Worm (Caenorhabditis elegans): Measurements from ENCODE around the gene mlcd-1.

ce11 chrIII:4553316-4553715 lies 14.6 kb downstream of the mlcd-1 start, which contains the start of gene imph-1:
- TF ChIP-seq fkh-10 (GFP tag; optimal IDR thresholded peaks at IDR 0.05) = no peak
- no peak for TF ChIP-seq T23F11.4 (GFP tag; optimal IDR thresholded peaks at IDR 0.05)
- TF ChIP-seq ref-2 (tag; optimal IDR thresholded peaks at IDR 0.05) = no peak
- TF ChIP-seq hlh-8 (tag; optimal IDR thresholded peaks at IDR 0.05) = no peak
- no peak for TF ChIP-seq pros-1 (tag; optimal IDR thresholded peaks at IDR 0.05)
- no peak for TF ChIP-seq tbx-7 (tag; optimal IDR thresholded peaks at IDR 0.05)
